Worm (Caenorhabditis elegans): Measurements from ENCODE around the gene cpg-7.

- TF ChIP-seq F33H1.4 (GFP tag; IDR thresholded peaks at IDR 0.05), result no peak
- no peak for TF ChIP-seq madf-6 (GFP tag; IDR thresholded peaks at IDR 0.05)
- TF ChIP-seq nhr-120 (GFP tag; IDR thresholded peaks at IDR 0.05), result no peak
- TF ChIP-seq hlh-26 (GFP tag; conservative IDR thresholded peaks at IDR 0.05), result no peak
- TF ChIP-seq snpc-3.4 (tag; optimal IDR thresholded peaks at IDR 0.05), result no peak
- TF ChIP-seq madf-10 (tag; optimal IDR thresholded peaks at IDR 0.05), result no peak
- no peak for TF ChIP-seq K12H6.12 (tag; optimal IDR thresholded peaks at IDR 0.05)
- TF ChIP-seq ama-1 (optimal IDR thresholded peaks at IDR 0.05), result no peak
- no peak for TF ChIP-seq ama-1 (GFP tag; optimal IDR thresholded peaks at IDR 0.05)
- TF ChIP-seq tlf-1 (GFP tag; optimal IDR thresholded peaks at IDR 0.05), result no peak
- TF ChIP-seq athp-1 (tag; optimal IDR thresholded peaks at IDR 0.05), result no peak
Measured at ce11 chrII:14077823-14078222, 31.2 kb downstream of the cpg-7 start.

Data from whole organism, young adult.